Fruit fly (Drosophila melanogaster) whole organism, embryonic: ENCODE results near the gene dpy.
A peak's percentile ranks its signal among the peaks of the same experiment; 100 is the strongest.

Experiments used
- BEAF-32 ChIP-seq: fragments of 200-800 bp; sonication (Bioruptor generic); optimal IDR thresholded peaks from 3 replicates; lab custom pipeline; 2017; ENCODE audit warnings: missing biosample characterization, missing genetic modification characterization, mild to moderate bottlenecking, moderate library complexity, missing genetic modification reagents
- CG10431 ChIP-seq: fragments of 200-800 bp; sonication (Bioruptor generic); optimal IDR thresholded peaks from 3 replicates; lab custom pipeline; 2018; ENCODE audit warnings: missing biosample characterization, mild to moderate bottlenecking, missing genetic modification characterization
- CG12155 ChIP-seq: fragments of 200-800 bp; sonication (Bioruptor generic); optimal IDR thresholded peaks from 3 replicates; lab custom pipeline; 2016; ENCODE audit warnings: missing biosample characterization, missing genetic modification characterization
- CG15479 ChIP-seq: fragments of 200-800 bp; sonication (Bioruptor generic); optimal IDR thresholded peaks from 3 replicates; lab custom pipeline; 2019; ENCODE audit warnings: missing biosample characterization, mild to moderate bottlenecking, missing genetic modification characterization, moderate library complexity
- CG15514 ChIP-seq: fragments of 200-800 bp; sonication (Bioruptor generic); optimal IDR thresholded peaks from 3 replicates; lab custom pipeline; 2017; ENCODE audit warnings: missing biosample characterization, missing genetic modification characterization, mild to moderate bottlenecking, moderate library complexity, missing genetic modification reagents
- CG15696 ChIP-seq: fragments of 200-800 bp; sonication (Bioruptor generic); optimal IDR thresholded peaks from 2 replicates; lab custom pipeline; 2019; ENCODE audit warnings: missing biosample characterization, mild to moderate bottlenecking, missing genetic modification characterization, moderate library complexity
- CG16813 ChIP-seq: fragments of 200-800 bp; sonication (Bioruptor generic); IDR thresholded peaks from 3 replicates; pipeline ENCODE4 v1.3.6; 2022; ENCODE audit warnings: missing biosample characterization, missing genetic modification characterization; ENCODE audit not compliant: partially characterized antibody
- CG17186 ChIP-seq: fragments of 200-800 bp; sonication (Bioruptor generic); optimal IDR thresholded peaks from 3 replicates; lab custom pipeline; 2017; ENCODE audit warnings: missing biosample characterization, missing genetic modification reagents, missing genetic modification characterization
- CG17328 ChIP-seq: fragments of 200-800 bp; sonication (Bioruptor generic); IDR thresholded peaks from 2 replicates; pipeline ENCODE4 v1.3.6; 2022; ENCODE audit warnings: missing biosample characterization, missing genetic modification characterization
- CG18262 ChIP-seq: fragments of 200-800 bp; optimal IDR thresholded peaks from 3 replicates; lab custom pipeline; 2019; ENCODE audit warnings: missing biosample characterization, mild to moderate bottlenecking, missing genetic modification characterization, moderate library complexity
- CG2712 ChIP-seq: fragments of 200-800 bp; optimal IDR thresholded peaks from 3 replicates; lab custom pipeline; 2019; ENCODE audit warnings: missing biosample characterization, mild to moderate bottlenecking, missing genetic modification characterization, moderate library complexity
- CG30020 ChIP-seq: fragments of 200-800 bp; optimal IDR thresholded peaks from 2 replicates; lab custom pipeline; 2019; ENCODE audit warnings: missing biosample characterization, mild to moderate bottlenecking, missing genetic modification characterization, moderate library complexity
- CG31224 ChIP-seq: fragments of 200-800 bp; sonication (Bioruptor generic); IDR thresholded peaks from 2 replicates; pipeline ENCODE4 v1.3.6; 2022; ENCODE audit warnings: missing biosample characterization, missing genetic modification characterization
- CG32532 ChIP-seq: fragments of 200-800 bp; sonication (Bioruptor generic); IDR thresholded peaks from 2 replicates; pipeline ENCODE4 v1.3.6; 2022; ENCODE audit warnings: missing biosample characterization, missing genetic modification characterization
- CG3281 ChIP-seq: fragments of 200-800 bp; sonication (Bioruptor generic); optimal IDR thresholded peaks from 3 replicates; lab custom pipeline; 2017; ENCODE audit warnings: missing biosample characterization, mild to moderate bottlenecking, missing genetic modification characterization
- CG33557 ChIP-seq: fragments of 200-800 bp; sonication (Bioruptor generic); optimal IDR thresholded peaks from 2 replicates; lab custom pipeline; 2019; ENCODE audit warnings: missing biosample characterization, mild to moderate bottlenecking, missing genetic modification characterization, moderate library complexity
- CG3838 ChIP-seq: fragments of 200-800 bp; sonication (Bioruptor generic); optimal IDR thresholded peaks from 3 replicates; lab custom pipeline; 2016; ENCODE audit warnings: missing biosample characterization, missing genetic modification characterization
- CG4328 ChIP-seq: fragments of 200-800 bp; sonication (Bioruptor generic); optimal IDR thresholded peaks from 3 replicates; lab custom pipeline; 2017; ENCODE audit warnings: missing biosample characterization, missing genetic modification reagents, missing genetic modification characterization
- CG4854 ChIP-seq: fragments of 200-800 bp; sonication (Bioruptor generic); optimal IDR thresholded peaks from 2 replicates; lab custom pipeline; 2016; ENCODE audit warnings: missing biosample characterization, missing genetic modification characterization, inconsistent platforms
- CG5953 ChIP-seq: fragments of 200-800 bp; sonication (Bioruptor generic); IDR thresholded peaks from 2 replicates; pipeline ENCODE4 v1.3.6; 2022; ENCODE audit warnings: missing biosample characterization, missing genetic modification characterization
- CG7556 ChIP-seq: fragments of 200-800 bp; sonication (Bioruptor generic); optimal IDR thresholded peaks from 2 replicates; lab custom pipeline; 2017; ENCODE audit warnings: missing biosample characterization, mild to moderate bottlenecking, missing genetic modification characterization
- CG8089 ChIP-seq: fragments of 200-800 bp; sonication (Bioruptor generic); optimal IDR thresholded peaks from 3 replicates; lab custom pipeline; 2016; ENCODE audit warnings: missing biosample characterization, missing genetic modification characterization
- CG8281 ChIP-seq: fragments of 200-800 bp; sonication (Bioruptor generic); optimal IDR thresholded peaks from 2 replicates; lab custom pipeline; 2018; ENCODE audit warnings: missing biosample characterization, mild to moderate bottlenecking, missing genetic modification characterization, moderate library complexity
- Dref ChIP-seq: fragments of 200-800 bp; sonication (Bioruptor generic); IDR thresholded peaks from 2 replicates; pipeline ENCODE4 v1.3.6; 2022; ENCODE audit warnings: missing biosample characterization, missing genetic modification characterization
- Fer2 ChIP-seq: fragments of 200-800 bp; sonication (Bioruptor generic); optimal IDR thresholded peaks from 2 replicates; lab custom pipeline; 2018; ENCODE audit warnings: missing biosample characterization, mild to moderate bottlenecking, missing genetic modification characterization, moderate library complexity
- HLH4C ChIP-seq: fragments of 200-800 bp; sonication (Bioruptor generic); IDR thresholded peaks from 3 replicates; pipeline ENCODE4 v1.3.6; 2022; ENCODE audit warnings: missing biosample characterization, missing genetic modification characterization; ENCODE audit not compliant: partially characterized antibody
- HLH54F ChIP-seq: fragments of 200-800 bp; sonication (Bioruptor generic); optimal IDR thresholded peaks from 3 replicates; lab custom pipeline; 2016; ENCODE audit warnings: missing biosample characterization, missing genetic modification characterization
- Taf1 ChIP-seq: fragments of 200-800 bp; sonication (Bioruptor generic); IDR thresholded peaks from 2 replicates; pipeline ENCODE4 v1.3.6; 2022; ENCODE audit warnings: missing biosample characterization, missing genetic modification characterization
- Xbp1 ChIP-seq: fragments of 200-800 bp; sonication (Bioruptor generic); optimal IDR thresholded peaks from 3 replicates; lab custom pipeline; 2016; ENCODE audit warnings: missing biosample characterization, mild to moderate bottlenecking, missing genetic modification characterization
- amos ChIP-seq: fragments of 200-800 bp; sonication (Bioruptor generic); IDR thresholded peaks from 2 replicates; pipeline ENCODE4 v1.3.6; 2022; ENCODE audit warnings: missing biosample characterization, missing genetic modification characterization; ENCODE audit not compliant: partially characterized antibody
- az2 ChIP-seq: fragments of 200-800 bp; sonication (Bioruptor generic); optimal IDR thresholded peaks from 3 replicates; lab custom pipeline; 2016; ENCODE audit warnings: missing biosample characterization, missing genetic modification characterization
- br ChIP-seq: fragments of >200 bp; optimal IDR thresholded peaks from 2 replicates; lab custom pipeline; 2017
- chinmo ChIP-seq: fragments of 200-800 bp; sonication (Bioruptor generic); IDR thresholded peaks from 4 replicates; pipeline ENCODE4 v1.3.6; 2022; ENCODE audit warnings: missing biosample characterization, missing genetic modification characterization; ENCODE audit not compliant: partially characterized antibody
- dysf ChIP-seq: fragments of 200-800 bp; sonication (Bioruptor generic); IDR thresholded peaks from 3 replicates; pipeline ENCODE4 v1.3.6; 2022; ENCODE audit warnings: missing biosample characterization, missing genetic modification characterization
- ewg ChIP-seq: fragments of 200-800 bp; sonication (Bioruptor generic); optimal IDR thresholded peaks from 3 replicates; lab custom pipeline; 2017; ENCODE audit warnings: mild to moderate bottlenecking, missing biosample characterization, missing genetic modification reagents, missing genetic modification characterization
- grau ChIP-seq: fragments of 200-800 bp; optimal IDR thresholded peaks from 3 replicates; lab custom pipeline; 2019; ENCODE audit warnings: missing biosample characterization, mild to moderate bottlenecking, missing genetic modification characterization, moderate library complexity
- gsb-n ChIP-seq: fragments of 200-800 bp; sonication (Bioruptor generic); optimal IDR thresholded peaks from 3 replicates; lab custom pipeline; 2018; ENCODE audit warnings: missing biosample characterization, mild to moderate bottlenecking, missing genetic modification characterization
- kah ChIP-seq: fragments of 200-800 bp; sonication (Bioruptor generic); optimal IDR thresholded peaks from 2 replicates; lab custom pipeline; 2018; ENCODE audit warnings: missing biosample characterization, mild to moderate bottlenecking, missing genetic modification characterization
- lab ChIP-seq: fragments of 200-800 bp; sonication (Bioruptor generic); optimal IDR thresholded peaks from 3 replicates; lab custom pipeline; 2017; ENCODE audit warnings: missing biosample characterization, missing genetic modification characterization, mild to moderate bottlenecking, moderate library complexity, missing genetic modification reagents
- lilli ChIP-seq: fragments of 200-800 bp; sonication (Bioruptor generic); optimal IDR thresholded peaks from 3 replicates; lab custom pipeline; 2016; ENCODE audit warnings: missing biosample characterization, missing genetic modification characterization
- mam ChIP-seq: fragments of 200-800 bp; sonication (Bioruptor generic); optimal IDR thresholded peaks from 3 replicates; lab custom pipeline; 2016; ENCODE audit warnings: missing biosample characterization, missing genetic modification characterization
- nerfin-1 ChIP-seq: fragments of 200-800 bp; sonication (Bioruptor generic); optimal IDR thresholded peaks from 3 replicates; lab custom pipeline; 2019; ENCODE audit warnings: missing biosample characterization, mild to moderate bottlenecking, missing genetic modification characterization, moderate library complexity
- odd ChIP-seq: fragments of 200-800 bp; sonication (Bioruptor generic); optimal IDR thresholded peaks from 2 replicates; lab custom pipeline; 2017; ENCODE audit warnings: missing biosample characterization, mild to moderate bottlenecking, missing genetic modification characterization
- pb ChIP-seq: fragments of 200-800 bp; sonication (Bioruptor generic); optimal IDR thresholded peaks from 3 replicates; lab custom pipeline; 2016; ENCODE audit warnings: missing biosample characterization, missing genetic modification characterization
- sd ChIP-seq: fragments of 200-800 bp; sonication (Bioruptor generic); optimal IDR thresholded peaks from 3 replicates; lab custom pipeline; 2018; ENCODE audit warnings: missing biosample characterization, mild to moderate bottlenecking, missing genetic modification characterization, moderate library complexity
- slbo ChIP-seq: fragments of 200-800 bp; sonication (Bioruptor generic); IDR thresholded peaks from 2 replicates; pipeline ENCODE4 v1.3.6; 2022; ENCODE audit warnings: missing biosample characterization, missing genetic modification characterization
- sr ChIP-seq: fragments of 200-800 bp; sonication (Bioruptor generic); IDR thresholded peaks from 3 replicates; pipeline ENCODE4 v1.3.6; 2022; ENCODE audit warnings: missing biosample characterization, missing genetic modification characterization
- sug ChIP-seq: fragments of 200-800 bp; optimal IDR thresholded peaks from 2 replicates; lab custom pipeline; 2019; ENCODE audit warnings: missing biosample characterization, mild to moderate bottlenecking, missing genetic modification characterization, moderate library complexity
- trem ChIP-seq: fragments of 200-800 bp; optimal IDR thresholded peaks from 3 replicates; lab custom pipeline; 2019; ENCODE audit warnings: missing biosample characterization, mild to moderate bottlenecking, missing genetic modification characterization, moderate library complexity
- twi ChIP-seq: fragments of 200-800 bp; optimal IDR thresholded peaks from 2 replicates; lab custom pipeline; 2019; ENCODE audit warnings: missing biosample characterization, mild to moderate bottlenecking, missing genetic modification characterization, moderate library complexity
- yki ChIP-seq: fragments of >200 bp; optimal IDR thresholded peaks from 3 replicates; lab custom pipeline; 2018

The dpy gene

dm6 chr2L:4459543-4459942, 154.6 kb downstream of the dpy start, which contains the start of the genes mRpL27 and CG15435 (continued):
- TF ChIP-seq sug = peak; percentile 60
- peak; percentile 34; the same call in 1 of the 3 replicates for TF ChIP-seq dysf (GFP tag; lab: Robert Waterston, UW)
- TF ChIP-seq HLH54F (GFP tag; lab: Kevin White, UChicago) = peak; percentile 32
- no peak for TF ChIP-seq br (lab: Kevin White, UChicago)
- no peak for TF ChIP-seq Dref (GFP tag; lab: Robert Waterston, UW)
- no peak for TF ChIP-seq Taf1
- TF ChIP-seq CG12155 (GFP tag; lab: Kevin White, UChicago) = peak; percentile 20
- peak; percentile 49 for TF ChIP-seq CG32532 (GFP tag; lab: Robert Waterston, UW)
- TF ChIP-seq CG17328 = 0 out of 2 replicates have a peak, but pooled peaks have one; percentile 17
- TF ChIP-seq CG4328 (GFP tag; lab: Kevin White, UChicago) = peak; percentile 42
- peak; percentile 70 for TF ChIP-seq CG15479
- peak; percentile 39 for TF ChIP-seq nerfin-1 (tag; lab: Kevin White, UChicago)
- peak; percentile 61 for TF ChIP-seq CG15514
- peak; percentile 88 for TF ChIP-seq CG4854 (GFP tag; lab: Kevin White, UChicago)
- TF ChIP-seq grau (tag; lab: Kevin White, UChicago) = peak; percentile 58
- TF ChIP-seq BEAF-32 (GFP tag; lab: Kevin White, UChicago) = peak; percentile 35
- no peak for TF ChIP-seq CG3838 (GFP tag; lab: Kevin White, UChicago)
- peak; percentile 55; the same call in 1 of the 2 replicates for TF ChIP-seq slbo (GFP tag; lab: Robert Waterston, UW)
- peak; percentile 32 for TF ChIP-seq CG18262 (tag; lab: Kevin White, UChicago)
- no peak for TF ChIP-seq CG31224 (GFP tag; lab: Robert Waterston, UW)
- peak; percentile 26 for TF ChIP-seq Xbp1 (GFP tag; lab: Kevin White, UChicago)
- TF ChIP-seq twi (tag; lab: Kevin White, UChicago) = peak; percentile 65
- TF ChIP-seq sd (tag; lab: Kevin White, UChicago) = peak; percentile 0
- peak; percentile 30 for TF ChIP-seq CG15696 (tag; lab: Kevin White, UChicago)
- TF ChIP-seq kah (GFP tag; lab: Kevin White, UChicago) = peak; percentile 48
- TF ChIP-seq pb (GFP tag; lab: Kevin White, UChicago) = no peak
- peak; percentile 48 for TF ChIP-seq CG30020
- peak; percentile 35 for TF ChIP-seq lab (GFP tag; lab: Kevin White, UChicago)
- no peak for TF ChIP-seq CG8089
- 0 out of 3 replicates have a peak, but pooled peaks have one; percentile 22 for TF ChIP-seq sr
- TF ChIP-seq CG10431 (GFP tag; lab: Kevin White, UChicago) = no peak
- TF ChIP-seq amos (GFP tag; lab: Robert Waterston, UW) = peak; percentile 43; the same call in 1 of the 2 replicates
- TF ChIP-seq CG16813 = no peak
- TF ChIP-seq Fer2 (tag; lab: Kevin White, UChicago) = peak; percentile 16
- TF ChIP-seq yki = no peak
- TF ChIP-seq CG17186 (GFP tag; lab: Kevin White, UChicago) = no peak
- TF ChIP-seq CG2712 = peak; percentile 59
- TF ChIP-seq CG8281 (tag; lab: Kevin White, UChicago) = no peak
- peak; percentile 29 for TF ChIP-seq gsb-n (tag; lab: Kevin White, UChicago)
- peak; percentile 24 for TF ChIP-seq ewg (GFP tag; lab: Kevin White, UChicago)
- TF ChIP-seq chinmo (GFP tag; lab: Robert Waterston, UW) = no peak
- peak; percentile 75 for TF ChIP-seq trem (tag; lab: Kevin White, UChicago)
- peak; percentile 40 for TF ChIP-seq CG33557
- peak; percentile 50 for TF ChIP-seq CG3281 (GFP tag; lab: Kevin White, UChicago)
- peak; percentile 18 for TF ChIP-seq mam (GFP tag; lab: Kevin White, UChicago)
- TF ChIP-seq HLH4C (GFP tag; lab: Robert Waterston, UW) = no peak
- peak; percentile 7 for TF ChIP-seq CG7556
- no peak for TF ChIP-seq CG5953 (GFP tag; lab: Robert Waterston, UW)
- TF ChIP-seq odd (GFP tag; lab: Kevin White, UChicago) = no peak
- TF ChIP-seq lilli (GFP tag; lab: Kevin White, UChicago) = peak; percentile 49
- peak; percentile 25 for TF ChIP-seq az2 (GFP tag; lab: Kevin White, UChicago)
